Worm (Caenorhabditis elegans): Measurements from ENCODE around the gene trx-1.

DNA sequence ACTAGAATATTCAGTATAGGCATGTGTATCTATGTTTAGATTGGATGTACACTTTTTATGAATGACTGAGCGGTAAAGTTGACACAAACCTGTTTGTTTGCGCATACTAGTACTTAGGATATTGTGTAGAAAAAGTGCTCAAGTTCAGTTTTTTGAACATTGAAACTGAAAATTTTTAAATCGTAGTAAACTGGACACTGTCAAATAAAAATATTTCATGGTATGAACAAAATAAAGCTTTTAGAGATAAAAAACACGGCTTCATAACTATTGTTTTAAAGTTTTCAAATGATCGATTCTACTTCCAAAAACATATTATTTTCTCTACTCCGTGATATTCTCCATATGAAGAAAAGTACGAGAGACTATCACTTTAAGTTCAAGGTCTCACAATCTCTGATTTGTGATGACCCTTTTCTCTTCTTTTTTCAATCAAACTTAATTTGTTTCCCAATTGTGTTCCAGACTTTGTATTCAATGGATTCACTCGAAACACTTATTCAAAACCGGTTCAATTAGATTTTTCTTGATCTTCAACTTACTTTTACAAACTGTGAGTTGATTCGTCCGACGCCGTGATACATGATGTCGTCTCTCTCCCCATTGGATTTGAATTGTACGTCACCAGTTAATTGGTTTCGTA, 38.1 kb upstream of the trx-1 start:
- no peak for TF ChIP-seq ref-1 (GFP tag; conservative IDR thresholded peaks at IDR 0.05)
- no peak for TF ChIP-seq klf-2 (GFP tag; conservative IDR thresholded peaks at IDR 0.05)
- no peak for TF ChIP-seq med-1 (GFP tag; optimal IDR thresholded peaks at IDR 0.05; ENCODE audit: insufficient read depth)
- TF ChIP-seq cog-1 (tag; optimal IDR thresholded peaks at IDR 0.05) = no peak
- TF ChIP-seq tab-1 (GFP tag; IDR thresholded peaks at IDR 0.05) = no peak
- no peak for TF ChIP-seq flt-1 (GFP tag; IDR thresholded peaks at IDR 0.05)
- no peak for TF ChIP-seq T22C8.4 (GFP tag; IDR thresholded peaks at IDR 0.05)

Measured in whole organism, midembryonic.